Fruit fly (Drosophila melanogaster): Measurements from ENCODE around the gene CG32260.

dm6 chr3L:4141167-4141566, 997 bp upstream of the CG32260 start, which contains the start of gene Akh:
- no peak for TF ChIP-seq tj (GFP tag; optimal IDR thresholded peaks at IDR 0.05)
- TF ChIP-seq CG1620 (GFP tag; optimal IDR thresholded peaks at IDR 0.05): no peak
- TF ChIP-seq toe (GFP tag; optimal IDR thresholded peaks at IDR 0.05): no peak
- TF ChIP-seq cnc (optimal IDR thresholded peaks at IDR 0.05): no peak
- no peak for TF ChIP-seq ovo (GFP tag; optimal IDR thresholded peaks at IDR 0.05)
- no peak for TF ChIP-seq CG5204 (GFP tag; optimal IDR thresholded peaks at IDR 0.05)
- TF ChIP-seq Mnt (GFP tag; optimal IDR thresholded peaks at IDR 0.05): no peak
- no peak for TF ChIP-seq CG11617 (GFP tag; optimal IDR thresholded peaks at IDR 0.05)
- no peak for TF ChIP-seq Crg-1 (GFP tag; optimal IDR thresholded peaks at IDR 0.05)
- no peak for TF ChIP-seq CG7101 (tag; optimal IDR thresholded peaks at IDR 0.05)
